Fruit fly (Drosophila melanogaster) whole organism, pupa: ENCODE data around the gene CG6462.

Experiments
- CG10348 ChIP-seq: fragments of 200-800 bp; sonication (Bioruptor generic); IDR thresholded peaks from 2 replicates; pipeline ENCODE4 v1.3.6; 2022; ENCODE audit warnings: missing biosample characterization, missing genetic modification characterization
- CG12605 ChIP-seq: fragments of 200-800 bp; sonication (Bioruptor generic); IDR thresholded peaks from 2 replicates; pipeline ENCODE4 v1.3.6; 2022; ENCODE audit warnings: missing biosample characterization, missing genetic modification characterization
- CG13204 ChIP-seq: fragments of 200-800 bp; sonication (Bioruptor generic); optimal IDR thresholded peaks from 2 replicates; lab custom pipeline; 2018; ENCODE audit warnings: missing biosample characterization, mild to moderate bottlenecking, missing genetic modification characterization, moderate library complexity
- CG14655 ChIP-seq: fragments of 200-800 bp; sonication (Bioruptor generic); optimal IDR thresholded peaks from 3 replicates; lab custom pipeline; 2017; ENCODE audit warnings: mild to moderate bottlenecking, missing biosample characterization, missing genetic modification reagents, missing genetic modification characterization
- CG15710 ChIP-seq: fragments of 200-800 bp; sonication (Bioruptor generic); optimal IDR thresholded peaks from 2 replicates; lab custom pipeline; 2018; ENCODE audit warnings: missing biosample characterization, mild to moderate bottlenecking, missing genetic modification characterization, moderate library complexity
- CG17806 ChIP-seq: fragments of 200-800 bp; sonication (Bioruptor generic); optimal IDR thresholded peaks from 2 replicates; lab custom pipeline; 2018; ENCODE audit warnings: missing biosample characterization, mild to moderate bottlenecking, missing genetic modification characterization, moderate library complexity
- CG32121 ChIP-seq: fragments of 200-800 bp; sonication (Bioruptor generic); IDR thresholded peaks from 2 replicates; pipeline ENCODE4 v1.3.6; 2022; ENCODE audit warnings: missing biosample characterization, missing genetic modification characterization
- CG34367 ChIP-seq: fragments of 200-800 bp; sonication (Bioruptor generic); optimal IDR thresholded peaks from 2 replicates; lab custom pipeline; 2018; ENCODE audit warnings: missing biosample characterization, mild to moderate bottlenecking, missing genetic modification characterization
- CG4496 ChIP-seq: fragments of 200-800 bp; sonication (Bioruptor generic); IDR thresholded peaks from 3 replicates; pipeline ENCODE4 v1.3.6; 2022; ENCODE audit warnings: missing biosample characterization, missing genetic modification characterization
- CG8159 ChIP-seq: fragments of 200-800 bp; sonication (Bioruptor generic); optimal IDR thresholded peaks from 3 replicates; lab custom pipeline; 2018; ENCODE audit warnings: missing biosample characterization, mild to moderate bottlenecking, missing genetic modification characterization, moderate library complexity
- CG8301 ChIP-seq: fragments of 200-800 bp; sonication (Bioruptor generic); optimal IDR thresholded peaks from 2 replicates; lab custom pipeline; 2018; ENCODE audit warnings: missing biosample characterization, mild to moderate bottlenecking, missing genetic modification characterization
- CG9948 ChIP-seq: fragments of 200-800 bp; sonication (Bioruptor generic); optimal IDR thresholded peaks from 2 replicates; lab custom pipeline; 2018; ENCODE audit warnings: missing biosample characterization, mild to moderate bottlenecking, missing genetic modification characterization, moderate library complexity
- D1 ChIP-seq: fragments of 200-800 bp; sonication (Bioruptor generic); optimal IDR thresholded peaks from 2 replicates; lab custom pipeline; 2018; ENCODE audit warnings: missing biosample characterization, mild to moderate bottlenecking, missing genetic modification characterization, moderate library complexity
- EcR ChIP-seq: fragments of 200-800 bp; sonication (Bioruptor generic); optimal IDR thresholded peaks from 3 replicates; lab custom pipeline; 2019; ENCODE audit warnings: missing biosample characterization, missing genetic modification characterization, mild to moderate bottlenecking, moderate library complexity, missing genetic modification reagents
- Ets98B ChIP-seq: fragments of 200-800 bp; sonication (Bioruptor generic); IDR thresholded peaks from 2 replicates; pipeline ENCODE4 v1.3.6; 2022; ENCODE audit warnings: missing biosample characterization, missing genetic modification characterization
- Pif1A ChIP-seq: fragments of 200-800 bp; sonication (Bioruptor generic); optimal IDR thresholded peaks from 3 replicates; lab custom pipeline; 2016; ENCODE audit warnings: missing biosample characterization, missing genetic modification characterization
- Pif1B ChIP-seq: fragments of 200-800 bp; sonication (Bioruptor generic); optimal IDR thresholded peaks from 3 replicates; lab custom pipeline; 2016; ENCODE audit warnings: missing biosample characterization, missing genetic modification characterization
- Snoo ChIP-seq: fragments of 200-800 bp; sonication (Bioruptor generic); optimal IDR thresholded peaks from 3 replicates; lab custom pipeline; 2017; ENCODE audit warnings: missing biosample characterization, mild to moderate bottlenecking, missing genetic modification characterization, inconsistent platforms
- fd96Ca ChIP-seq: fragments of 200-800 bp; sonication (Bioruptor generic); IDR thresholded peaks from 3 replicates; pipeline ENCODE4 v1.3.6; 2022; ENCODE audit warnings: missing biosample characterization, missing genetic modification characterization
- gl ChIP-seq: fragments of 200-800 bp; sonication (Bioruptor generic); optimal IDR thresholded peaks from 2 replicates; lab custom pipeline; 2018; ENCODE audit warnings: missing biosample characterization, mild to moderate bottlenecking, missing genetic modification characterization
- rn ChIP-seq: fragments of 200-800 bp; sonication (Bioruptor generic); IDR thresholded peaks from 2 replicates; pipeline ENCODE4 v1.3.6; 2022; ENCODE audit warnings: missing biosample characterization, missing genetic modification characterization

Gene CG6462

dm6 chr3L:6038720-6039205, 1.9 kb downstream of the CG6462 start, which contains the start of gene Jon65Aiv:
Jon65Aiv (plus strand) TSS chr3L:6039155.
- TF ChIP-seq fd96Ca (GFP tag; lab: Robert Waterston, UW) (no peak), CG10348 (GFP tag; lab: Robert Waterston, UW) (no peak), CG15710 (tag; lab: Kevin White, UChicago) (no peak), D1 (tag; lab: Kevin White, UChicago) (no peak), CG34367 (no peak), CG8159 (no peak), CG32121 (GFP tag; lab: Robert Waterston, UW) (no peak), Snoo (tag; lab: Kevin White, UChicago) (no peak), CG8301 (tag; lab: Kevin White, UChicago) (no peak), gl (tag; lab: Kevin White, UChicago) (no peak), CG9948 (tag; lab: Kevin White, UChicago) (no peak), CG17806 (tag; lab: Kevin White, UChicago) (no peak)

- TF ChIP-seq CG9948 (tag; lab: Kevin White, UChicago) (no peak), CG13204 (no peak), CG4496 (GFP tag; lab: Robert Waterston, UW) (no peak), CG14655 (GFP tag; lab: Kevin White, UChicago) (no peak), CG32121 (GFP tag; lab: Robert Waterston, UW) (no peak), CG15710 (tag; lab: Kevin White, UChicago) (no peak)
These were observed 13.4 kb downstream of the CG6462 start, which contains the start of gene Jon65Aiii for dm6 chr3L:6050230-6050807. Jon65Aiii (plus strand) TSS chr3L:6050757.

DNA sequence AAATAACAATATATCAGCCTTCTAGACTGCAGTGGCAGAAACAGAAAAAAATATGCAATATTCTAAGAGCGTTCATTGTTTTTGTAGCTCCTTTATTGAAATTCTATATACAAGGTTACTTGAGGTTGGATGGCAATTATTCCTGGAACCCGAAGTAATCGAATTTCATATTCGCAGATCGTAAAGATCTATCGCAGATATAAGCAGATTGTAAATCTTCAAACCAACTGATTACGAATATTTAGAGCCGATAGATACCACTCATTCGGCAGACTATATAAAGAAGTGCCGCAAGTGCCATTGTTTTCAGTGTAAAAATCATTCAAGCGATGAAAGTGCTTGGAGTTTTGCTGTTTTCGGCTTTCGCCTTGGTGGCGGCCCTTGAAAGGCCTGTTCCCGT, 15.1 kb downstream of the CG6462 start, which contains the start of gene Jon65Aii:
Gene Jon65Aii, plus strand, starts transcription at position 301 of the 400 bp plus-strand sequence.
- TF ChIP-seq CG12605 (GFP tag; lab: Robert Waterston, UW) (no peak), Pif1B (GFP tag; lab: Kevin White, UChicago) (no peak), CG14655 (GFP tag; lab: Kevin White, UChicago) (no peak), CG8301 (tag; lab: Kevin White, UChicago) (no peak), Pif1A (GFP tag; lab: Kevin White, UChicago) (no peak), CG9948 (tag; lab: Kevin White, UChicago) (no peak)

DNA sequence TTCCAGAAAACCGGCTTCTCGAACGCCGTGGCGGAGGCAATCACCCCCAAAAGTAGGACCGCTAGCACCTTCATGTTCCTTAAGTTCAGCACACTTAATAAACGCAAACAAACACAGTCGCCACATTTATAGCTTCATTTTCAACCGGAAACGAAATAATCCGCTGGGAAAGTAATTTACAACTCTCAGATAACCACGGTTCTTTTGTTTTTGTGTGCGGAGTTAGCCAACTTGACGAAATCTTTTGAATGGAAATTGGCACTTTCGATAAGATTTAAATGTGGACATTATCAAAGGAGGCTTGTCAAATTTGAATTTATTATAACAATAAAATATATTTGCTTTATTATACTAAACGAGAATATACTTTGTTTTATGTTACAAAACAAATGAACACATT, 17.4 kb downstream of the CG6462 start, which contains the start of gene Jon65Ai:
Gene Jon65Ai, minus strand, starts transcription at position 101 of the 400 bp plus-strand sequence.
- TF ChIP-seq CG4496 (GFP tag; lab: Robert Waterston, UW) (no peak), Snoo (tag; lab: Kevin White, UChicago) (no peak), CG15710 (tag; lab: Kevin White, UChicago) (no peak), CG9948 (tag; lab: Kevin White, UChicago) (no peak), CG14655 (GFP tag; lab: Kevin White, UChicago) (no peak), gl (tag; lab: Kevin White, UChicago) (no peak), Pif1A (GFP tag; lab: Kevin White, UChicago) (no peak), CG10348 (GFP tag; lab: Robert Waterston, UW) (no peak), CG34367 (no peak), CG32121 (GFP tag; lab: Robert Waterston, UW) (no peak), CG8301 (tag; lab: Kevin White, UChicago) (no peak), CG17806 (tag; lab: Kevin White, UChicago) (no peak), CG13204 (no peak), fd96Ca (GFP tag; lab: Robert Waterston, UW) (no peak), D1 (tag; lab: Kevin White, UChicago) (no peak)

- no peak for TF ChIP-seq Ets98B
- no peak for TF ChIP-seq CG8301 (tag; lab: Kevin White, UChicago)
- no peak for TF ChIP-seq Pif1B (GFP tag; lab: Kevin White, UChicago)
- no peak for TF ChIP-seq CG9948 (tag; lab: Kevin White, UChicago)
- TF ChIP-seq CG17806 (tag; lab: Kevin White, UChicago) = no peak
- TF ChIP-seq CG15710 (tag; lab: Kevin White, UChicago) = no peak
- no peak for TF ChIP-seq EcR (GFP tag; lab: Kevin White, UChicago)
- no peak for TF ChIP-seq CG14655 (GFP tag; lab: Kevin White, UChicago)
- TF ChIP-seq CG12605 (GFP tag; lab: Robert Waterston, UW) = no peak
- TF ChIP-seq CG10348 (GFP tag; lab: Robert Waterston, UW) = no peak
- TF ChIP-seq gl (tag; lab: Kevin White, UChicago) = no peak
- no peak for TF ChIP-seq Pif1A (GFP tag; lab: Kevin White, UChicago)
- TF ChIP-seq CG8159 = no peak
- no peak for TF ChIP-seq D1 (tag; lab: Kevin White, UChicago)
- no peak for TF ChIP-seq fd96Ca (GFP tag; lab: Robert Waterston, UW)
- TF ChIP-seq Snoo (tag; lab: Kevin White, UChicago) = no peak
- TF ChIP-seq CG32121 (GFP tag; lab: Robert Waterston, UW) = no peak
These were observed 17.9 kb downstream of the CG6462 start, which contains the start of gene tant for dm6 chr3L:6054803-6055202. tant (plus strand) TSS chr3L:6055136.

DNA sequence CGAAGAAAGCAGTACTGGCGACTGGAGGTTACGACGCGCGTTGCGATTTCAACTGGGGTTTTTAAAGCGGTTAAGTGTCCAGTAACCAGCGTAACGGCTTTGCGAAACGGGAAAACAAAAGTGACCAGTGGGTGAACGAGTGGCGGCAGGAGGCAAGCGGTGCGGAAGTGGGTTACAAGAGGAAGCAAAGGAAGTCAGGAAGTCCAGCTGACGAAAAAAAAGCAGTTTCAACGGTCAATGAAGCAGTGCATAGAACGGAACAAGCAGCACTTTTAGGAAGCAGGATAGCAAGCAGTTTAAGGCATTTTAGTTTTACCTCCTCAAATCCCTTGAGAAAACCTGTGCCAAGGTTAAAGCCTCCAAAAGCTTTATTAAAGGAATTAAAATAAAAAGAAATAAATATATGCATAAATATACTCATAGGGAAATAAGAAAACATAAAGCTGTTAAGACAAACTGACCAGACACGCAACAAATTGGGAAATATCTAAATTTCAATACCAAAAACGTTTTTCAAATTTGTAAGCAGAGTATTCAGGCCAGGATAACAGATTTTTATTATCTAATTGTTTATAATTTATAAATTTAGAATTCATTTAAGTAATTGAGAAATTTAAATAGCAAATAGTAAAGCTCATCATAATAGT, 22.3 kb downstream of the CG6462 start, which contains the start of gene CG6592:
Gene CG6592, plus strand, starts transcription at position 597 of the 647 bp plus-strand sequence.
- TF ChIP-seq CG34367 (peak; percentile 52), CG32121 (GFP tag; lab: Robert Waterston, UW) (no peak), fd96Ca (GFP tag; lab: Robert Waterston, UW) (no peak), Ets98B (no peak), Snoo (tag; lab: Kevin White, UChicago) (peak; percentile 13), CG15710 (tag; lab: Kevin White, UChicago) (no peak), CG17806 (tag; lab: Kevin White, UChicago) (no peak), CG8159 (peak; percentile 7), rn (GFP tag; lab: Robert Waterston, UW) (no peak), CG9948 (tag; lab: Kevin White, UChicago) (no peak), CG4496 (GFP tag; lab: Robert Waterston, UW) (0 out of 3 replicates have a peak, but pooled peaks have one; percentile 34)
